Fruit fly (Drosophila melanogaster) whole organism, prepupa: Measurements from ENCODE around the gene ND-ASHI.

Experiments
- Blimp-1 ChIP-seq: fragments of 200-800 bp; sonication (Bioruptor generic); optimal IDR thresholded peaks from 3 replicates; lab custom pipeline; 2017; ENCODE audit warnings: missing biosample characterization, missing genetic modification characterization, mild to moderate bottlenecking, moderate library complexity, missing genetic modification reagents
- CG10631 ChIP-seq: fragments of 200-800 bp; sonication (Bioruptor generic); optimal IDR thresholded peaks from 2 replicates; lab custom pipeline; 2016; ENCODE audit warnings: missing biosample characterization, missing genetic modification characterization
- CG11294 ChIP-seq: fragments of 200-800 bp; sonication (Bioruptor generic); IDR thresholded peaks from 2 replicates; pipeline ENCODE4 v1.3.6; 2022; ENCODE audit warnings: missing biosample characterization, missing genetic modification characterization
- CG11762 ChIP-seq: fragments of 200-800 bp; sonication (Bioruptor generic); optimal IDR thresholded peaks from 3 replicates; lab custom pipeline; 2016; ENCODE audit warnings: missing biosample characterization, missing genetic modification characterization; ENCODE audit not compliant: insufficient read depth
- CG11902 ChIP-seq: fragments of 200-800 bp; sonication (Bioruptor generic); optimal IDR thresholded peaks from 3 replicates; lab custom pipeline; 2016; ENCODE audit warnings: missing biosample characterization, missing genetic modification characterization
- CG15336 ChIP-seq: fragments of 200-800 bp; sonication (Bioruptor generic); IDR thresholded peaks from 2 replicates; pipeline ENCODE4 v1.3.6; 2022; ENCODE audit warnings: missing biosample characterization, missing genetic modification characterization
- CG1621 ChIP-seq: fragments of 200-800 bp; sonication (Bioruptor generic); optimal IDR thresholded peaks from 3 replicates; lab custom pipeline; 2018; ENCODE audit warnings: missing biosample characterization, mild to moderate bottlenecking, missing genetic modification characterization
- CG16779 ChIP-seq: fragments of 200-800 bp; sonication (Bioruptor generic); optimal IDR thresholded peaks from 3 replicates; lab custom pipeline; 2017; ENCODE audit warnings: missing biosample characterization, mild to moderate bottlenecking, missing genetic modification characterization
- CG3032 ChIP-seq: fragments of 200-800 bp; optimal IDR thresholded peaks from 2 replicates; lab custom pipeline; 2019; ENCODE audit warnings: missing biosample characterization, mild to moderate bottlenecking, missing genetic modification characterization, moderate library complexity
- CG31627 ChIP-seq: fragments of 200-800 bp; sonication (Bioruptor generic); optimal IDR thresholded peaks from 3 replicates; lab custom pipeline; 2016; ENCODE audit warnings: missing biosample characterization, missing genetic modification characterization
- CG32006 ChIP-seq: fragments of 200-800 bp; sonication (Bioruptor generic); optimal IDR thresholded peaks from 3 replicates; lab custom pipeline; 2017; ENCODE audit warnings: missing biosample characterization, mild to moderate bottlenecking, missing genetic modification characterization
- CG34406 ChIP-seq: fragments of 200-800 bp; sonication (Bioruptor generic); optimal IDR thresholded peaks from 3 replicates; lab custom pipeline; 2016; ENCODE audit warnings: missing biosample characterization, missing genetic modification characterization
- CG3919 ChIP-seq: fragments of 200-800 bp; sonication (Bioruptor generic); optimal IDR thresholded peaks from 3 replicates; lab custom pipeline; 2016; ENCODE audit warnings: missing biosample characterization, missing genetic modification characterization
- CG4318 ChIP-seq: fragments of 200-800 bp; sonication (Bioruptor generic); optimal IDR thresholded peaks from 3 replicates; lab custom pipeline; 2017; ENCODE audit warnings: missing biosample characterization, mild to moderate bottlenecking, missing genetic modification characterization
- CG6163 ChIP-seq: fragments of 200-800 bp; sonication (Bioruptor generic); IDR thresholded peaks from 3 replicates; pipeline ENCODE4 v1.3.6; 2022; ENCODE audit warnings: missing biosample characterization, missing genetic modification characterization
- CG6276 ChIP-seq: fragments of 200-800 bp; sonication (Bioruptor generic); optimal IDR thresholded peaks from 2 replicates; lab custom pipeline; 2017; ENCODE audit warnings: missing biosample characterization, mild to moderate bottlenecking, missing genetic modification characterization
- CG6854 ChIP-seq: fragments of 200-800 bp; sonication (Bioruptor generic); optimal IDR thresholded peaks from 2 replicates; lab custom pipeline; 2017; ENCODE audit warnings: missing biosample characterization, mild to moderate bottlenecking, missing genetic modification characterization
- CG8119 ChIP-seq: fragments of 200-800 bp; sonication (Bioruptor generic); IDR thresholded peaks from 3 replicates; pipeline ENCODE4 v1.3.6; 2022; ENCODE audit warnings: missing biosample characterization, missing genetic modification characterization
- CG8319 ChIP-seq: fragments of 200-800 bp; sonication (Bioruptor generic); optimal IDR thresholded peaks from 3 replicates; lab custom pipeline; 2016; ENCODE audit warnings: missing biosample characterization, missing genetic modification characterization
- CG8632 ChIP-seq: fragments of 200-800 bp; sonication (Bioruptor generic); optimal IDR thresholded peaks from 3 replicates; lab custom pipeline; 2016; ENCODE audit warnings: missing biosample characterization, missing genetic modification characterization
- CG9139 ChIP-seq: fragments of 200-800 bp; sonication (Bioruptor generic); optimal IDR thresholded peaks from 3 replicates; lab custom pipeline; 2017; ENCODE audit warnings: missing biosample characterization, mild to moderate bottlenecking, missing genetic modification characterization
- Eip75B ChIP-seq: fragments of 200-800 bp; sonication (Bioruptor generic); optimal IDR thresholded peaks from 3 replicates; lab custom pipeline; 2016; ENCODE audit warnings: missing biosample characterization, missing genetic modification characterization
- Eip78C ChIP-seq: fragments of 200-800 bp; sonication (Bioruptor generic); peaks from one replicate; lab custom pipeline; 2016; ENCODE audit warnings: missing biosample characterization, missing genetic modification characterization
- Eip93F ChIP-seq: fragments of 200-800 bp; sonication (Bioruptor generic); optimal IDR thresholded peaks from 2 replicates; lab custom pipeline; 2016; ENCODE audit warnings: missing biosample characterization, mild to moderate bottlenecking, missing genetic modification characterization
- Ets21C ChIP-seq: fragments of 200-800 bp; sonication (Bioruptor generic); optimal IDR thresholded peaks from 3 replicates; lab custom pipeline; 2016; ENCODE audit warnings: missing biosample characterization, missing genetic modification characterization
- Ets96B ChIP-seq: fragments of 200-800 bp; optimal IDR thresholded peaks from 2 replicates; lab custom pipeline; 2019; ENCODE audit warnings: missing biosample characterization, mild to moderate bottlenecking, missing genetic modification characterization, moderate library complexity
- Hr38 ChIP-seq: sonication (Bioruptor generic); optimal IDR thresholded peaks from 2 replicates; lab custom pipeline; 2016; ENCODE audit warnings: missing biosample characterization, missing genetic modification characterization
- Hr39 ChIP-seq: fragments of 200-800 bp; sonication (Bioruptor generic); optimal IDR thresholded peaks from 2 replicates; lab custom pipeline; 2016; ENCODE audit warnings: missing biosample characterization, missing genetic modification characterization
- Hr4 ChIP-seq: fragments of 200-800 bp; sonication (Bioruptor generic); optimal IDR thresholded peaks from 3 replicates; lab custom pipeline; 2016; ENCODE audit warnings: missing biosample characterization, missing genetic modification characterization
- OdsH ChIP-seq: fragments of 200-800 bp; sonication (Bioruptor generic); optimal IDR thresholded peaks from 3 replicates; lab custom pipeline; 2016; ENCODE audit warnings: missing biosample characterization, missing genetic modification characterization
- Sox102F ChIP-seq: fragments of 200-800 bp; sonication (Bioruptor generic); optimal IDR thresholded peaks from 2 replicates; lab custom pipeline; 2016; ENCODE audit warnings: missing biosample characterization, mild to moderate bottlenecking, missing genetic modification characterization
- Sox14 ChIP-seq: fragments of 200-800 bp; sonication (Bioruptor generic); optimal IDR thresholded peaks from 3 replicates; lab custom pipeline; 2016; ENCODE audit warnings: missing biosample characterization, missing genetic modification characterization
- Sox15 ChIP-seq: fragments of 200-800 bp; sonication (Bioruptor generic); optimal IDR thresholded peaks from 3 replicates; lab custom pipeline; 2016; ENCODE audit warnings: missing biosample characterization, missing genetic modification characterization
- acj6 ChIP-seq: fragments of 200-800 bp; sonication (Bioruptor generic); optimal IDR thresholded peaks from 3 replicates; lab custom pipeline; 2016; ENCODE audit warnings: missing biosample characterization, missing genetic modification characterization
- cyc ChIP-seq: fragments of 200-800 bp; sonication (Bioruptor generic); optimal IDR thresholded peaks from 3 replicates; lab custom pipeline; 2016; ENCODE audit warnings: missing biosample characterization, missing genetic modification characterization
- dac ChIP-seq: fragments of 200-800 bp; sonication (Bioruptor generic); optimal IDR thresholded peaks from 2 replicates; lab custom pipeline; 2017; ENCODE audit warnings: missing biosample characterization, mild to moderate bottlenecking, missing genetic modification characterization
- dsx ChIP-seq: fragments of 200-800 bp; optimal IDR thresholded peaks from 3 replicates; lab custom pipeline; 2019; ENCODE audit warnings: missing biosample characterization, mild to moderate bottlenecking, missing genetic modification characterization, moderate library complexity; ENCODE audit not compliant: poor library complexity, severe bottlenecking
- eg ChIP-seq: fragments of 200-800 bp; sonication (Bioruptor generic); IDR thresholded peaks from 3 replicates; pipeline ENCODE4 v1.3.6; 2022; ENCODE audit warnings: missing biosample characterization, missing genetic modification characterization
- esn ChIP-seq: fragments of 200-800 bp; sonication (Bioruptor generic); optimal IDR thresholded peaks from 2 replicates; lab custom pipeline; 2016; ENCODE audit warnings: missing biosample characterization, mild to moderate bottlenecking, missing genetic modification characterization, moderate library complexity
- fd85E ChIP-seq: fragments of 200-800 bp; sonication (Bioruptor generic); optimal IDR thresholded peaks from 3 replicates; lab custom pipeline; 2016; ENCODE audit warnings: missing biosample characterization, missing genetic modification characterization
- lz ChIP-seq: fragments of 200-800 bp; sonication (Bioruptor generic); optimal IDR thresholded peaks from 3 replicates; lab custom pipeline; 2016; ENCODE audit warnings: missing biosample characterization, missing genetic modification characterization
- net ChIP-seq: fragments of 200-800 bp; sonication (Bioruptor generic); optimal IDR thresholded peaks from 3 replicates; lab custom pipeline; 2016; ENCODE audit warnings: missing biosample characterization, missing genetic modification characterization
- pdm3 ChIP-seq: fragments of 200-800 bp; sonication (Bioruptor generic); optimal IDR thresholded peaks from 3 replicates; lab custom pipeline; 2016; ENCODE audit warnings: missing biosample characterization, missing genetic modification characterization
- salr ChIP-seq, 2 experiments: fragments of 200-800 bp; sonication (Bioruptor generic); optimal IDR thresholded peaks; 3 replicates each; lab custom pipeline; 2016 to 2018; ENCODE audit warnings: missing biosample characterization in 2 of 2, missing genetic modification characterization in 2 of 2, mild to moderate bottlenecking in 1 of 2
- spab ChIP-seq: fragments of 200-800 bp; sonication (Bioruptor generic); optimal IDR thresholded peaks from 2 replicates; lab custom pipeline; 2017; ENCODE audit warnings: missing biosample characterization, mild to moderate bottlenecking, missing genetic modification characterization, missing genetic modification reagents
- ss ChIP-seq, 2 experiments: fragments of 200-800 bp; sonication (Bioruptor generic); optimal IDR thresholded peaks; 2 replicates in 1 of 2; 3 replicates in 1 of 2; lab custom pipeline; 2017 to 2018; ENCODE audit warnings: mild to moderate bottlenecking in 2 of 2, missing biosample characterization in 2 of 2, missing genetic modification characterization in 2 of 2, moderate library complexity in 1 of 2
- svp ChIP-seq: fragments of 200-800 bp; sonication (Bioruptor generic); peaks from one replicate; lab custom pipeline; 2016; ENCODE audit warnings: missing biosample characterization, missing genetic modification characterization
- vri ChIP-seq: fragments of 200-800 bp; sonication (Bioruptor generic); optimal IDR thresholded peaks from 3 replicates; lab custom pipeline; 2016; ENCODE audit warnings: missing biosample characterization, mild to moderate bottlenecking, missing genetic modification characterization

ND-ASHI gene

DNA sequence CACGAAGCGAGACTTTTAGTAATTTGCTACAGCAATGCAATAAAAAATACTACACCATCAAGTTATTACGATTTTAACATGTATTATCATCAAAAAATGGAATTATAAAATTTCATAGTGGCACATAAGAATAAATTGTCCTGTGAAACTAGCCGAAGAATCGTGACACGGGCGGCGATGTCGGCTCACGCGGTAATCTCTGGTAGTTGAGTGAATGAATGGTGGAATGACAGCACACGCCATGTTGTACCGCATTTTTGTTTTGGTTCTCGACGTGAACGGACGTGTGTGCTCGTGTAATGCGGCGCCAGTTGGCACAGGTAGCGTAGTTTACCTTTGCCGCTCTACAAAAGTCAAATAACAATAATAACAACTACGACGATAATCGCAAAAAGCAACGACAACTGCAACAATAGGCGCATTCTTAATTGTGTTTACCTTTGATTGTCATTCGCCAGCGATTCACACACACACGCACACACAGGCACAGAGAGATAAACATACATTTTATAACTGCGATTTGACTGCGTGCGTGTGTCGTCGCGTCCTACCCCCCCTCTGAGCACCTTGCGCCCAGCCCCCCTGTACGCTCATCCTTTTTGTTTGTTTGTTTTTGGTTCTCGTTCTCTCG, 20.5 kb upstream of the ND-ASHI start, which contains the start of gene CG14441 (continued):
- no peak for TF ChIP-seq CG11902 (GFP tag; lab: Kevin White, UChicago)
- peak; percentile 52 for TF ChIP-seq CG8632 (GFP tag; lab: Kevin White, UChicago)
- TF ChIP-seq Ets21C = peak; percentile 17
- TF ChIP-seq Sox102F (GFP tag; lab: Kevin White, UChicago) = peak; percentile 77
- peak; percentile 24 for TF ChIP-seq CG32006 (GFP tag; lab: Kevin White, UChicago)
- peak; percentile 75 to 81 for TF ChIP-seq ss (GFP tag; optimal IDR thresholded peaks at IDR 0.05; lab: Kevin White, UChicago)
- peak; percentile 46 for TF ChIP-seq pdm3
- peak; percentile 68 for TF ChIP-seq dsx (GFP tag; lab: Kevin White, UChicago)
- peak; percentile 68 for TF ChIP-seq CG15336
- peak; percentile 58 for TF ChIP-seq Sox14
- peak; percentile 37 for TF ChIP-seq Ets96B (tag; lab: Kevin White, UChicago)
- TF ChIP-seq CG34406 = peak; percentile 46
- peak; percentile 70 for TF ChIP-seq CG9139 (GFP tag; lab: Kevin White, UChicago)
- TF ChIP-seq cyc = no peak
- TF ChIP-seq CG8319 (GFP tag; lab: Kevin White, UChicago) = no peak
- peak; percentile 18 for TF ChIP-seq CG1621 (tag; lab: Kevin White, UChicago)
- TF ChIP-seq Hr39 (GFP tag; lab: Kevin White, UChicago) = peak; percentile 5
- no peak for TF ChIP-seq spab
- TF ChIP-seq CG11762 (GFP tag; lab: Kevin White, UChicago) = peak; percentile 18
- TF ChIP-seq CG6854 (GFP tag; lab: Kevin White, UChicago) = peak; percentile 55
- TF ChIP-seq Eip93F (GFP tag; lab: Kevin White, UChicago) = peak; percentile 67
- TF ChIP-seq Sox15 = no peak
- TF ChIP-seq CG11294 (GFP tag; lab: Robert Waterston, UW) = no peak
- TF ChIP-seq Eip78C (GFP tag; lab: Kevin White, UChicago) = peak; percentile 93
- TF ChIP-seq CG31627 (GFP tag; lab: Kevin White, UChicago) = no peak
- no peak; the same call in 1 of the 3 replicates for TF ChIP-seq CG8119
- TF ChIP-seq CG10631 (GFP tag; lab: Kevin White, UChicago) = peak; percentile 6
- peak; percentile 54; the same call in 1 of the 3 replicates for TF ChIP-seq CG6163 (GFP tag; lab: Robert Waterston, UW)
- TF ChIP-seq CG3032 (tag; lab: Kevin White, UChicago) = peak; percentile 43
- TF ChIP-seq acj6 (GFP tag; lab: Kevin White, UChicago) = no peak
- peak; percentile 65 for TF ChIP-seq esn (GFP tag; lab: Kevin White, UChicago)
- no peak for TF ChIP-seq dac
- TF ChIP-seq Hr4 = peak; percentile 37
- TF ChIP-seq Blimp-1 (GFP tag; lab: Kevin White, UChicago) = no peak

- TF ChIP-seq CG15336 (0 out of 2 replicates have a peak, but pooled peaks have one; percentile 14), salr (GFP tag; optimal IDR thresholded peaks at IDR 0.05; lab: Kevin White, UChicago) (no peak), ss (GFP tag; optimal IDR thresholded peaks at IDR 0.05; lab: Kevin White, UChicago) (peak; percentile 4 to 45), CG6276 (no peak), lz (GFP tag; lab: Kevin White, UChicago) (no peak), CG6854 (GFP tag; lab: Kevin White, UChicago) (peak; percentile 35), Hr39 (GFP tag; lab: Kevin White, UChicago) (no peak), CG3919 (GFP tag; lab: Kevin White, UChicago) (no peak), CG31627 (GFP tag; lab: Kevin White, UChicago) (no peak), CG6163 (GFP tag; lab: Robert Waterston, UW) (no peak), dsx (GFP tag; lab: Kevin White, UChicago) (no peak), Sox14 (no peak), fd85E (GFP tag; lab: Kevin White, UChicago) (no peak), pdm3 (no peak), eg (no peak), spab (no peak), CG1621 (tag; lab: Kevin White, UChicago) (peak; percentile 40), CG16779 (tag; lab: Kevin White, UChicago) (no peak), svp (GFP tag; lab: Kevin White, UChicago) (no peak), Hr38 (GFP tag; lab: Kevin White, UChicago) (no peak), Sox15 (no peak), net (no peak), CG11902 (GFP tag; lab: Kevin White, UChicago) (no peak), vri (GFP tag; lab: Kevin White, UChicago) (peak; percentile 30), Eip93F (GFP tag; lab: Kevin White, UChicago) (no peak), Hr4 (no peak), Eip75B (GFP tag; lab: Kevin White, UChicago) (no peak), CG4318 (no peak), OdsH (GFP tag; lab: Kevin White, UChicago) (no peak)
These were observed 19.4 kb upstream of the ND-ASHI start, which contains the start of gene CG14440 for dm6 chrX:6698248-6698812. CG14440 (minus strand) TSS chrX:6698567.
